Fruit fly (Drosophila melanogaster) Kc167 (cell line): ENCODE results near the gene CG2145.

ENCODE experiments used
- Myc ChIP-seq: fragments of >200 bp; optimal IDR thresholded peaks from 2 replicates; lab custom pipeline; 2017; ENCODE audit warnings: missing external identifiers
- Sin3A ChIP-seq: fragments of >200 bp; optimal IDR thresholded peaks from 2 replicates; lab custom pipeline; 2018; ENCODE audit warnings: missing external identifiers
- h ChIP-seq: fragments of >200 bp; optimal IDR thresholded peaks from 3 replicates; lab custom pipeline; 2018; ENCODE audit warnings: missing external identifiers
- insv ChIP-seq: fragments of >200 bp; optimal IDR thresholded peaks from 3 replicates; lab custom pipeline; 2018; ENCODE audit warnings: missing external identifiers
- psq ChIP-seq: fragments of >200 bp; optimal IDR thresholded peaks from 2 replicates; lab custom pipeline; 2017; ENCODE audit warnings: missing external identifiers
- ttk ChIP-seq: sonication (Bioruptor generic); optimal IDR thresholded peaks from 2 replicates; lab custom pipeline; 2017; ENCODE audit warnings: missing external identifiers

The CG2145 gene

dm6 chrX:10952386-10952785 is 25.2 kb downstream of the CG2145 start, which contains the start of gene Rab9Fb:
TSS of gene Rab9Fb (minus strand) at chrX:10952486.
- TF ChIP-seq Myc (lab: Kevin White, UChicago): no peak

- TF ChIP-seq ttk (lab: Kevin White, UChicago): no peak
- no peak for TF ChIP-seq Sin3A (lab: Kevin White, UChicago)
- no peak for TF ChIP-seq Myc (lab: Kevin White, UChicago)
- TF ChIP-seq h (lab: Kevin White, UChicago): no peak
- no peak for TF ChIP-seq psq
- TF ChIP-seq insv (lab: Kevin White, UChicago): no peak
Measured at dm6 chrX:10953240-10953639, 26.0 kb downstream of the CG2145 start.

- TF ChIP-seq Myc (lab: Kevin White, UChicago) (no peak), ttk (lab: Kevin White, UChicago) (no peak), Sin3A (lab: Kevin White, UChicago) (no peak), insv (lab: Kevin White, UChicago) (no peak), psq (no peak), h (lab: Kevin White, UChicago) (no peak)
Measured at dm6 chrX:10959912-10960311, 32.7 kb downstream of the CG2145 start.

- TF ChIP-seq Sin3A (lab: Kevin White, UChicago) (no peak), ttk (lab: Kevin White, UChicago) (no peak), Myc (lab: Kevin White, UChicago) (no peak), psq (no peak), h (lab: Kevin White, UChicago) (no peak), insv (lab: Kevin White, UChicago) (no peak)
Measured at dm6 chrX:10966978-10967731, 40.0 kb downstream of the CG2145 start, which contains the start of gene C901. TSS of gene C901 (minus strand) at chrX:10967134.
